Worm (Caenorhabditis elegans) whole organism, early embryonic: ENCODE results near the gene rbm-7.

ENCODE experiments used
- B0310.2 ChIP-seq: sonication (generic microtip); optimal IDR thresholded peaks from 2 replicates; lab custom pipeline; 2016; ENCODE audit warnings: mild to moderate bottlenecking, missing genetic modification characterization, missing compliant biosample characterization
- F13C5.2 ChIP-seq: sonication (generic microtip); optimal IDR thresholded peaks from 2 replicates; lab custom pipeline; 2017; ENCODE audit warnings: mild to moderate bottlenecking, missing genetic modification characterization, inconsistent platforms, missing compliant biosample characterization
- aly-1 ChIP-seq: sonication (generic microtip); optimal IDR thresholded peaks from 2 replicates; lab custom pipeline; 2016; ENCODE audit warnings: missing genetic modification characterization, missing compliant biosample characterization
- ama-1 ChIP-seq: fragments of 150-350 bp; optimal IDR thresholded peaks from 2 replicates; lab custom pipeline; 2014
- ceh-13 ChIP-seq: fragments of 200-800 bp; sonication (Bioruptor generic); optimal IDR thresholded peaks from 2 replicates; lab custom pipeline; 2018; ENCODE audit warnings: mild to moderate bottlenecking, missing genetic modification characterization, missing compliant biosample characterization
- ceh-36 ChIP-seq: sonication (generic microtip); optimal IDR thresholded peaks from 2 replicates; lab custom pipeline; 2016; ENCODE audit warnings: missing genetic modification characterization, inconsistent platforms, missing compliant biosample characterization
- ets-7 ChIP-seq: sonication (generic microtip); optimal IDR thresholded peaks from 2 replicates; lab custom pipeline; 2016; ENCODE audit warnings: missing genotype, missing genetic modification characterization, missing compliant biosample characterization
- flt-1 ChIP-seq: fragments of 200-800 bp; sonication (Bioruptor generic); IDR thresholded peaks from 2 replicates; pipeline ENCODE4 v1.3.6; 2022; ENCODE audit warnings: missing genetic modification characterization, missing compliant biosample characterization
- hmbx-1 ChIP-seq: sonication (generic microtip); optimal IDR thresholded peaks from 2 replicates; lab custom pipeline; 2016; ENCODE audit warnings: mild to moderate bottlenecking, missing genetic modification characterization, missing compliant biosample characterization
- hmg-4 ChIP-seq: fragments of 200-800 bp; sonication (Bioruptor generic); optimal IDR thresholded peaks from 2 replicates; lab custom pipeline; 2018; ENCODE audit warnings: mild to moderate bottlenecking, missing genetic modification characterization, missing compliant biosample characterization
- hnd-1 ChIP-seq: sonication (generic microtip); optimal IDR thresholded peaks from 2 replicates; lab custom pipeline; 2016; ENCODE audit warnings: missing genetic modification characterization, missing compliant biosample characterization
- pes-1 ChIP-seq: fragments of 200-800 bp; sonication (Bioruptor generic); IDR thresholded peaks from 2 replicates; pipeline ENCODE4 v1.3.6; 2022; ENCODE audit warnings: missing genetic modification reagents, missing genetic modification characterization, missing compliant biosample characterization
- scrt-1 ChIP-seq: fragments of 200-800 bp; sonication (Bioruptor generic); IDR thresholded peaks from 2 replicates; pipeline ENCODE4 v1.3.6; 2022; ENCODE audit warnings: missing genetic modification characterization, missing compliant biosample characterization
- sea-1 ChIP-seq: fragments of 200-800 bp; sonication (Bioruptor generic); conservative IDR thresholded peaks from 2 replicates; pipeline ENCODE4 v1.3.6; 2022; ENCODE audit warnings: missing genetic modification characterization, missing compliant biosample characterization
- tbx-11 ChIP-seq: fragments of 200-800 bp; sonication (Bioruptor generic); IDR thresholded peaks from 2 replicates; pipeline ENCODE4 v1.3.6; 2022; ENCODE audit warnings: missing genetic modification characterization, missing compliant biosample characterization
- tbx-37 ChIP-seq: fragments of 200-800 bp; sonication (Bioruptor generic); conservative IDR thresholded peaks from 2 replicates; pipeline ENCODE4 v1.3.6; 2022; ENCODE audit warnings: missing genetic modification reagents, missing genetic modification characterization, missing compliant biosample characterization
- tra-4 ChIP-seq: sonication (generic microtip); optimal IDR thresholded peaks from 2 replicates; lab custom pipeline; 2017; ENCODE audit warnings: missing genetic modification characterization, missing compliant biosample characterization

The rbm-7 gene

DNA sequence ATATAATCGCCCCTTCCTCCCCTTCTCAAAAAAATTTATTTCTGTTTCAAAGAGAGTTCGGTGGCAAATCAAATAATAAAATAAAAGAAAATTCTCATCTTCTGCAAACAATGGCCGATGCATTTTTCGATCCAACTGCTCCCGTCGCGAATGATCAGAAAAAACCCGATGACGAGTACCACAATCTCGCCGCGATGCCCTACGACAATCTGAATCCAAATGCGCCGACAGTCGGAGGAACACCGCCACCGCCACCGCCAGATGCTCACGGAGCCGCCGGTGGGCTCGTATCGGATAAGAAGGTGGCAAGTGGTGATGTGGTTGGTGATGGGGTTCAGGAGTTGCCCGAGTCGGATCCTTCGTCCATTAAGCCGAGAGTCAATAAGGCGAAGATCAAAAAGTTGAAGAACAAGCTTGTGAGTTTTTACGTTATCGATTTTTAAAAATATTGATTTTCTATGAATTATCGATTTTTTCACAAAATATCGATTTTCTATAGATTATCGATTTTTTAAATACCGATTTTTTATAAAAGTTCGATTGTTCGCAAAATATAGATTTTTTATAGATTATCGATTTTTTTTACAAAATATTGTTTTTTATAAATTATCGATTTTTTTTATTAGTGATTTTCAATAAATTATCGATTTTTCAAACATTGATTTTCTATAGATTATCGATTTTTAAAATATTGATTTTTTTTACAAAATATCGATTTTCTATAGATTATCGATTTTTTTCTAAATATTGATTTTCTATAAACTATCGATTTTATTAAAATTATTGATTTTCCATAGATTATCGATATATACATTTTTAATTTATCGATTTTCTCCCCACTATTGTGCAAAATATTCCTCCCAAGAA lies 19.9 kb upstream of the rbm-7 start, which contains the start of gene Y39E4A.1:
TSS of gene Y39E4A.1 (plus strand) at position 51 of the 867 bp plus-strand sequence.
- TF ChIP-seq hmg-4 (GFP tag; lab: Kevin White, UChicago) (no peak), hmbx-1 (tag; lab: Kevin White, UChicago) (no peak), tbx-11 (GFP tag; lab: Robert Waterston, UW) (no peak), ceh-36 (no peak), B0310.2 (tag; lab: Kevin White, UChicago) (no peak), flt-1 (GFP tag; lab: Robert Waterston, UW) (no peak), sea-1 (no peak), aly-1 (tag; lab: Kevin White, UChicago) (no peak), ets-7 (no peak), tbx-37 (GFP tag; lab: Robert Waterston, UW) (no peak), tra-4 (no peak), scrt-1 (GFP tag; lab: Robert Waterston, UW) (no peak), hnd-1 (tag; lab: Kevin White, UChicago) (no peak), ama-1 (no peak), pes-1 (GFP tag; lab: Robert Waterston, UW) (no peak), F13C5.2 (tag; lab: Kevin White, UChicago) (no peak), ceh-13 (GFP tag; lab: Kevin White, UChicago) (no peak)

ce11 chrIII:12945072-12945471 lies 13.4 kb upstream of the rbm-7 start:
- TF ChIP-seq ceh-36, result peak; percentile 89
- no peak for TF ChIP-seq aly-1 (tag; lab: Kevin White, UChicago)

DNA sequence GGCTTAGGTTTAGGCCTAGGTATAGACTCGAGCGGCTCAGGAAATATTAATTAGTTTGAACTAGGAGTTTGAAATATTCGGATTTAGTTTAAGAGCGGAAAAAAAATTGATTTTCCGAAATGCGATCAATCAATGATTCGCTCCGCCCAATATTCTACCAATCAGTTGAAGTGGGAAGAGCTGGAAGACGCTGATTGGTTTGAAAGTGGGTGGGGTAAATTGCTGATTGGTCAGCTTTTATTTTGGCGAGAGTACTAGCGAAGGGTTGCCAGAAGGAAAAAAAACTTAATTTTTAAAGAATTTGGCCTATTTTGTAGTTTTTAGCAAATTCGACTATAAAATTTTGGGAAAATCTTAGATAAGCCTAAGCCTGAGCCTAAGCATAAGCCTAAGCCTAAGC lies 12.4 kb upstream of the rbm-7 start:
- TF ChIP-seq ceh-36 (no peak), tbx-37 (GFP tag; lab: Robert Waterston, UW) (no peak), ceh-13 (GFP tag; lab: Kevin White, UChicago) (no peak), ama-1 (no peak), tbx-11 (GFP tag; lab: Robert Waterston, UW) (no peak), sea-1 (no peak), hmg-4 (GFP tag; lab: Kevin White, UChicago) (no peak), ets-7 (no peak), flt-1 (GFP tag; lab: Robert Waterston, UW) (no peak), hnd-1 (tag; lab: Kevin White, UChicago) (no peak), tra-4 (no peak), B0310.2 (tag; lab: Kevin White, UChicago) (no peak), aly-1 (tag; lab: Kevin White, UChicago) (no peak), scrt-1 (GFP tag; lab: Robert Waterston, UW) (no peak), pes-1 (GFP tag; lab: Robert Waterston, UW) (no peak), hmbx-1 (tag; lab: Kevin White, UChicago) (no peak), F13C5.2 (tag; lab: Kevin White, UChicago) (no peak)

DNA sequence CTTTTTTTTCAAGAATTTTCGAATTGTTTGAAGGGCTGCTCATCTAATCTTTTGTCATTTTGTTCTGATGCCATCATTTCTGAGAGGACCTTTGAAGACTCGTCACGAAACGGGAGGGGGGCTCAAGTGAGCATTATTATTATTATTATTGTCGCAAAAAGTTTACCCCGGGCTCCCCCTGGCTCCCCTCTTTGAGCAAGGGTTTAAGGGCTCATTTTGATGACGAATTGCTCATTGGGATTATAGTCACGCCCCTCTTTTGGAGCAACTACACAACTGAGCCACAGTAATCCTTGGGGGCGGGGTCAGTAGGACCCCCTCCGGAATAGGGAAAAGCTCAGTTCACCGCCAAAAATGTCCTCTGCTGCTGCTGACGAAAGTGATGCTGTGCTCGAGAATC lies 10.6 kb upstream of the rbm-7 start, which contains the start of gene unc-25:
TSS of gene unc-25 (plus strand) at position 345 of the 400 bp plus-strand sequence.
- TF ChIP-seq ama-1 (no peak), tra-4 (no peak), hnd-1 (tag; lab: Kevin White, UChicago) (no peak), ceh-13 (GFP tag; lab: Kevin White, UChicago) (no peak), ets-7 (no peak), tbx-11 (GFP tag; lab: Robert Waterston, UW) (no peak), ceh-36 (no peak), pes-1 (GFP tag; lab: Robert Waterston, UW) (no peak), F13C5.2 (tag; lab: Kevin White, UChicago) (no peak), hmg-4 (GFP tag; lab: Kevin White, UChicago) (no peak), sea-1 (no peak), flt-1 (GFP tag; lab: Robert Waterston, UW) (no peak), tbx-37 (GFP tag; lab: Robert Waterston, UW) (no peak), aly-1 (tag; lab: Kevin White, UChicago) (no peak), scrt-1 (GFP tag; lab: Robert Waterston, UW) (no peak), B0310.2 (tag; lab: Kevin White, UChicago) (no peak), hmbx-1 (tag; lab: Kevin White, UChicago) (no peak)

DNA sequence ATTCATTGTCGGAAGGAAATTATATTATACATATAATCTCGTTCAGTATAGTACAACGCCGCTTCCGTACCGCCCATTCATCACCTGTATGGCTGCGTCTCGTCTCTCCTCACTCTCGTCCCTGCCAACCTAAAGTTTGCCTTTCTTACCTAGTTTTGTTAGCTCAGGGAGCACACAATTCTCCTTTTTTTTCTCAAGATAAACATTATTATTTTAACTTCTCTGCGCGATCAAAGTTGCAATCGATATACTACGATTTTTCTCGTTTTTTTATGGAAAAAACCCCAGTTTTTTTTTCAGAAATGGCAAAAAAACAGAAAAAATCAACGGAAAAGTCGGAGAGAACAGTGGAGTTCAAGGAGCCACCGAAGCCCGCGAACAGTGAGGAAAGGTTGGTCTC lies 2.8 kb upstream of the rbm-7 start, which contains the start of gene epg-3:
TSS of gene epg-3 (plus strand) at position 301 of the 400 bp plus-strand sequence.
- TF ChIP-seq aly-1 (tag; lab: Kevin White, UChicago) (no peak), ceh-13 (GFP tag; lab: Kevin White, UChicago) (no peak), pes-1 (GFP tag; lab: Robert Waterston, UW) (no peak), tra-4 (no peak), hmbx-1 (tag; lab: Kevin White, UChicago) (no peak), F13C5.2 (tag; lab: Kevin White, UChicago) (no peak), hmg-4 (GFP tag; lab: Kevin White, UChicago) (no peak)

- no peak for TF ChIP-seq sea-1
- no peak for TF ChIP-seq tbx-37 (GFP tag; lab: Robert Waterston, UW)
- no peak for TF ChIP-seq ceh-13 (GFP tag; lab: Kevin White, UChicago)
- TF ChIP-seq tra-4, result no peak
- no peak for TF ChIP-seq F13C5.2 (tag; lab: Kevin White, UChicago)
- TF ChIP-seq ama-1, result no peak
Measured at ce11 chrIII:12932776-12933175, 1.1 kb upstream of the rbm-7 start.

DNA sequence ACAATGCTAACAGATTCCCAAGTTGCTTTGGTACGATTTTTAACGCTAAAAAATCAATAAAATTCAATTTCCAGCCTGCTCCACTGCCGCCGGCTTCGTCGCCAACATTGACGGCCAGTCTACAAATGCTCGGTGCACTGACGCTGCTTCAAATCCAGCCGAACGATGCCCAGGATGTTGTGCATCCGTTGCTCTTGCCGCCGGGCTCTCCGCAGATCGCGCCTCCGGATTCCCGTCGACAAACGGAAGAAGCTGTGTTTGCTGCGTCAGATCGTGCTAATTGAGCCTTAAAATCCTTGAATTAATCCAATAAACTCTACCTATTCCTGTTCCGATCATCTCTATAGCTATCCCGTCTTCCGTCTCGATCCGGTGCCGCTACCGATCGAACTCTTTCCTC lies 559 bp downstream of the rbm-7 start:
- no peak for TF ChIP-seq tbx-11 (GFP tag; lab: Robert Waterston, UW)
- no peak for TF ChIP-seq hmg-4 (GFP tag; lab: Kevin White, UChicago)
- TF ChIP-seq F13C5.2 (tag; lab: Kevin White, UChicago), result no peak
- no peak for TF ChIP-seq flt-1 (GFP tag; lab: Robert Waterston, UW)
- no peak for TF ChIP-seq ceh-13 (GFP tag; lab: Kevin White, UChicago)
- TF ChIP-seq ama-1, result no peak
- no peak for TF ChIP-seq pes-1 (GFP tag; lab: Robert Waterston, UW)
- no peak for TF ChIP-seq tbx-37 (GFP tag; lab: Robert Waterston, UW)
- no peak for TF ChIP-seq sea-1
- TF ChIP-seq hnd-1 (tag; lab: Kevin White, UChicago), result no peak
- TF ChIP-seq hmbx-1 (tag; lab: Kevin White, UChicago), result no peak
- TF ChIP-seq tra-4, result no peak
- TF ChIP-seq ets-7, result no peak
- TF ChIP-seq ceh-36, result no peak
